Worm (Caenorhabditis elegans) whole organism, L2 larva: Measurements from ENCODE around the gene F38B7.11.

Source experiments
- C34F6.9 ChIP-seq: fragments of 150-350 bp; optimal IDR thresholded peaks from 2 replicates; lab custom pipeline; 2014; ENCODE audit warnings: missing biosample characterization, missing genetic modification characterization
- F13H6.1 ChIP-seq: sonication (generic microtip); optimal IDR thresholded peaks from 2 replicates; lab custom pipeline; 2016; ENCODE audit warnings: missing genetic modification characterization, missing compliant biosample characterization
- R02D3.7 ChIP-seq: fragments of 150-350 bp; optimal IDR thresholded peaks from 2 replicates; lab custom pipeline; 2014; ENCODE audit warnings: missing biosample characterization, missing genetic modification characterization
- alr-1 ChIP-seq: fragments of 150-350 bp; optimal IDR thresholded peaks from 2 replicates; lab custom pipeline; 2014; ENCODE audit warnings: missing biosample characterization, missing genetic modification characterization
- ama-1 ChIP-seq: fragments of 150-350 bp; optimal IDR thresholded peaks from 2 replicates; lab custom pipeline; 2018; ENCODE audit warnings: inconsistent platforms
- ceh-16 ChIP-seq: fragments of 150-350 bp; optimal IDR thresholded peaks from 2 replicates; lab custom pipeline; 2014; ENCODE audit warnings: missing biosample characterization, missing genetic modification characterization
- ceh-82 ChIP-seq: fragments of 150-350 bp; optimal IDR thresholded peaks from 2 replicates; lab custom pipeline; 2014; ENCODE audit warnings: missing biosample characterization, missing genetic modification characterization
- crh-2 ChIP-seq: sonication (generic microtip); optimal IDR thresholded peaks from 2 replicates; lab custom pipeline; 2017; ENCODE audit warnings: missing biosample characterization, missing genetic modification characterization
- dmd-4 ChIP-seq: sonication (generic microtip); optimal IDR thresholded peaks from 2 replicates; lab custom pipeline; 2017; ENCODE audit warnings: missing biosample characterization, missing genetic modification characterization
- egl-27 ChIP-seq: sonication (generic microtip); optimal IDR thresholded peaks from 3 replicates; lab custom pipeline; 2017; ENCODE audit warnings: missing biosample characterization, missing genetic modification reagents, missing genetic modification characterization
- elt-1 ChIP-seq: fragments of 150-350 bp; optimal IDR thresholded peaks from 2 replicates; lab custom pipeline; 2014; ENCODE audit warnings: missing biosample characterization, missing genetic modification characterization
- elt-3 ChIP-seq: sonication (generic microtip); optimal IDR thresholded peaks from 2 replicates; lab custom pipeline; 2017; ENCODE audit warnings: missing biosample characterization, missing genetic modification characterization
- fos-1 ChIP-seq: fragments of 150-350 bp; optimal IDR thresholded peaks from 2 replicates; lab custom pipeline; 2014; ENCODE audit warnings: missing biosample characterization, missing genetic modification characterization
- gmeb-1 ChIP-seq: fragments of 150-350 bp; optimal IDR thresholded peaks from 2 replicates; lab custom pipeline; 2014; ENCODE audit warnings: missing biosample characterization, missing genetic modification characterization
- lin-39 ChIP-seq: fragments of 150-350 bp; optimal IDR thresholded peaks from 2 replicates; lab custom pipeline; 2014; ENCODE audit warnings: missing biosample characterization, missing genetic modification reagents, missing genetic modification characterization
- lsy-2 ChIP-seq, 2 experiments: fragments of 150-350 bp in 1 of 2; sonication (generic microtip) in 1 of 2; optimal IDR thresholded peaks; 2 replicates each; lab custom pipeline; 2014 to 2017; ENCODE audit warnings: missing biosample characterization in 2 of 2, missing genetic modification characterization in 2 of 2
- mab-5 ChIP-seq: fragments of 150-350 bp; optimal IDR thresholded peaks from 2 replicates; lab custom pipeline; 2014; ENCODE audit warnings: missing biosample characterization, missing genetic modification characterization
- mbf-1 ChIP-seq: sonication (generic microtip); optimal IDR thresholded peaks from 2 replicates; lab custom pipeline; 2017; ENCODE audit warnings: missing biosample characterization, missing genetic modification characterization
- nhr-12 ChIP-seq: fragments of 150-350 bp; optimal IDR thresholded peaks from 2 replicates; lab custom pipeline; 2014; ENCODE audit warnings: missing biosample characterization, missing genetic modification characterization
- nhr-129 ChIP-seq: fragments of 150-350 bp; optimal IDR thresholded peaks from 2 replicates; lab custom pipeline; 2014; ENCODE audit warnings: missing biosample characterization, missing genetic modification characterization
- nhr-21 ChIP-seq: fragments of 150-350 bp; optimal IDR thresholded peaks from 2 replicates; lab custom pipeline; 2014; ENCODE audit warnings: missing biosample characterization, missing genetic modification characterization
- nhr-23 ChIP-seq: fragments of 150-350 bp; optimal IDR thresholded peaks from 2 replicates; lab custom pipeline; 2014; ENCODE audit warnings: missing biosample characterization, missing genetic modification reagents, missing genetic modification characterization
- nhr-237 ChIP-seq: fragments of 150-350 bp; optimal IDR thresholded peaks from 2 replicates; lab custom pipeline; 2014; ENCODE audit warnings: missing biosample characterization, missing genetic modification characterization
- nhr-6 ChIP-seq: fragments of 150-350 bp; optimal IDR thresholded peaks from 2 replicates; lab custom pipeline; 2014; ENCODE audit warnings: missing biosample characterization, missing genetic modification characterization
- nhr-77 ChIP-seq: fragments of 150-350 bp; optimal IDR thresholded peaks from 2 replicates; lab custom pipeline; 2014; ENCODE audit warnings: missing biosample characterization, missing genetic modification characterization
- peb-1 ChIP-seq: fragments of 150-350 bp; optimal IDR thresholded peaks from 2 replicates; lab custom pipeline; 2014; ENCODE audit warnings: missing biosample characterization, missing genetic modification characterization
- sem-4 ChIP-seq: fragments of 150-350 bp; optimal IDR thresholded peaks from 2 replicates; lab custom pipeline; 2014; ENCODE audit warnings: missing biosample characterization, missing genetic modification reagents, missing genetic modification characterization
- skn-1 ChIP-seq: sonication (generic microtip); optimal IDR thresholded peaks from 2 replicates; lab custom pipeline; 2017; ENCODE audit warnings: missing biosample characterization, missing genetic modification characterization
- sma-3 ChIP-seq: sonication (generic microtip); optimal IDR thresholded peaks from 2 replicates; lab custom pipeline; 2016; ENCODE audit warnings: missing genetic modification reagents, missing genetic modification characterization, missing compliant biosample characterization
- sma-9 ChIP-seq, 2 experiments: fragments of 150-350 bp in 1 of 2; sonication (generic microtip) in 1 of 2; optimal IDR thresholded peaks; 2 replicates each; lab custom pipeline; 2014 to 2016; ENCODE audit warnings: missing genetic modification characterization in 2 of 2, mild to moderate bottlenecking in 1 of 2, missing biosample characterization in 1 of 2, missing compliant biosample characterization in 1 of 2, missing genetic modification reagents in 1 of 2, moderate library complexity in 1 of 2
- snpc-4 ChIP-seq: fragments of 150-350 bp; optimal IDR thresholded peaks from 2 replicates; lab custom pipeline; 2014; ENCODE audit warnings: missing biosample characterization, missing genetic modification characterization
- unc-39 ChIP-seq: fragments of 150-350 bp; optimal IDR thresholded peaks from 2 replicates; lab custom pipeline; 2014; ENCODE audit warnings: missing biosample characterization, missing genetic modification characterization
- unc-62 ChIP-seq: fragments of 150-350 bp; optimal IDR thresholded peaks from 2 replicates; lab custom pipeline; 2014; ENCODE audit warnings: missing biosample characterization, missing genetic modification reagents, missing genetic modification characterization
- zag-1 ChIP-seq: fragments of 150-350 bp; optimal IDR thresholded peaks from 2 replicates; lab custom pipeline; 2014; ENCODE audit warnings: missing biosample characterization, missing genetic modification characterization
- ztf-1 ChIP-seq: fragments of 200-800 bp; sonication (Bioruptor generic); conservative IDR thresholded peaks from 2 replicates; pipeline ENCODE4 v1.3.6; 2022; ENCODE audit warnings: missing genetic modification characterization, missing compliant biosample characterization
- ztf-11 ChIP-seq: sonication (generic microtip); optimal IDR thresholded peaks from 2 replicates; lab custom pipeline; 2017; ENCODE audit warnings: missing biosample characterization, missing genetic modification characterization
- ztf-4 ChIP-seq: fragments of 150-350 bp; optimal IDR thresholded peaks from 2 replicates; lab custom pipeline; 2014; ENCODE audit warnings: missing biosample characterization, missing genetic modification characterization

The F38B7.11 gene

DNA sequence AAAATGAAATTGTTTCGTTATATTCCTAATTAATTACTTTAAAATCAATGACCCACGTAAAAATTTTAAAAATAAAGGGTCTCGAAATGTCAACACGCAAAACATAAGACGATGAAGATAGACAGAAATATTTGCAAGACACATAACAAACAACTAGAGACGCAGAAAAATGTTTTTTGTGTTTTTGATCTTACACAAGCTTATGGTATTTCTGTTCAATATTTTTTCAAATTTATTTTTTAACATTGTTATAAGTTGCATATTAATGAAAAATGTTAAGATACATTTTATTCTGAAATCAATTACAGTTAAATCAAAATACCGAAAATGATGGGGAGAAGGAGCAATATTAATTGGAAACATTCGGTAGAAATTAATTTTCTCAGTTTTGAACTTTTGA lies 33.5 kb upstream of the F38B7.11 start, which contains the start of gene C55A6.3:
TSS of gene C55A6.3 (minus strand) at position 101 of the 400 bp plus-strand sequence.
- TF ChIP-seq nhr-77 (tag; lab: Kevin White, UChicago) (no peak), crh-2 (tag; lab: Kevin White, UChicago) (no peak), C34F6.9 (tag; lab: Kevin White, UChicago) (no peak), R02D3.7 (no peak), ceh-82 (tag; lab: Kevin White, UChicago) (no peak), nhr-6 (tag; lab: Kevin White, UChicago) (no peak), mab-5 (tag; lab: Kevin White, UChicago) (no peak), F13H6.1 (tag; lab: Kevin White, UChicago) (no peak), nhr-237 (tag; lab: Kevin White, UChicago) (no peak), unc-62 (GFP tag; lab: Kevin White, UChicago) (no peak), egl-27 (no peak), peb-1 (tag; lab: Kevin White, UChicago) (no peak), ceh-16 (no peak), skn-1 (tag; lab: Kevin White, UChicago) (no peak), nhr-21 (tag; lab: Kevin White, UChicago) (no peak), lin-39 (tag; lab: Kevin White, UChicago) (no peak), nhr-23 (no peak)
- TF ChIP-seq, all 48 proteins: peak for 0

ce11 chrV:11514677-11515076 lies 32.2 kb upstream of the F38B7.11 start, which contains the start of gene C55A6.6:
TSS of gene C55A6.6 (minus strand) at chrV:11514737.
- TF ChIP-seq gmeb-1 (tag; lab: Kevin White, UChicago) (no peak), alr-1 (tag; lab: Kevin White, UChicago) (no peak), nhr-6 (tag; lab: Kevin White, UChicago) (no peak), ztf-11 (tag; lab: Kevin White, UChicago) (no peak), nhr-23 (no peak), mbf-1 (tag; lab: Kevin White, UChicago) (no peak), elt-3 (tag; lab: Kevin White, UChicago) (no peak), C34F6.9 (tag; lab: Kevin White, UChicago) (no peak), elt-1 (no peak), R02D3.7 (no peak), fos-1 (tag; lab: Kevin White, UChicago) (no peak), mab-5 (tag; lab: Kevin White, UChicago) (no peak), crh-2 (tag; lab: Kevin White, UChicago) (no peak), sma-9 (GFP tag; optimal IDR thresholded peaks at IDR 0.05; lab: Kevin White, UChicago) (no peak), sma-9 (tag; optimal IDR thresholded peaks at IDR 0.05; lab: Kevin White, UChicago) (no peak), nhr-129 (tag; lab: Kevin White, UChicago) (no peak), sma-3 (GFP tag; lab: Kevin White, UChicago) (no peak), nhr-77 (tag; lab: Kevin White, UChicago) (no peak), ceh-82 (tag; lab: Kevin White, UChicago) (no peak)
- TF ChIP-seq, all 48 proteins: peak for 0

- TF ChIP-seq nhr-129 (tag; lab: Kevin White, UChicago) = no peak
- TF ChIP-seq fos-1 (tag; lab: Kevin White, UChicago) = no peak
- TF ChIP-seq gmeb-1 (tag; lab: Kevin White, UChicago) = no peak
- no peak for TF ChIP-seq peb-1 (tag; lab: Kevin White, UChicago)
- no peak for TF ChIP-seq nhr-77 (tag; lab: Kevin White, UChicago)
- TF ChIP-seq crh-2 (tag; lab: Kevin White, UChicago) = no peak
- no peak for TF ChIP-seq nhr-12
- TF ChIP-seq alr-1 (tag; lab: Kevin White, UChicago) = no peak
- no peak for TF ChIP-seq nhr-23
- no peak for TF ChIP-seq ztf-4 (tag; lab: Kevin White, UChicago)
- TF ChIP-seq unc-39 (tag; lab: Kevin White, UChicago) = no peak
- no peak for TF ChIP-seq dmd-4 (tag; lab: Kevin White, UChicago)
- TF ChIP-seq C34F6.9 (tag; lab: Kevin White, UChicago) = no peak
- no peak for TF ChIP-seq ztf-1 (GFP tag; lab: Robert Waterston, UW)
- no peak for TF ChIP-seq nhr-21 (tag; lab: Kevin White, UChicago)
- TF ChIP-seq, all 48 proteins: peak for 0
These were observed 31.8 kb upstream of the F38B7.11 start for ce11 chrV:11515145-11515544.

DNA sequence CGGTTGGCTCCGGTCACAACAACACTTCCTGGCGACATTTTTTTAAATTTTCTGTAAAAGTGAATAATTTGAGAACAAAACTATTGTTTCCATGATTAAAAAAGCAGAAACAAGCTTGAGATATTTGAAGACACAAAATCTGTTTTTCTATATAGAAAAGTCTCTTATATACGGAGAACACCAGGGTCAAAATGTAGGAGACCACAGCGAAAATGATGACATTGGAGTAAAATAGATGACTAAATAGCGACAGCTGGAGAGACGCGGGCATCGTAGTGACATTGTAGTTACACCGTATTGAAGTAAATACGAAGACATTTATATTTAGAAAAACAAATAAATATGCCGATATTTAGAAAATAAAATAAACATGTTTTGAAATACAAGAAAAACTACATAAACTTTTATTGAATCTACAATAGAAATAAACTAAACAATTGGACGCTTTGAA lies 30.7 kb upstream of the F38B7.11 start, which contains the start of gene sdz-8:
TSS of gene sdz-8 (minus strand) at position 51 of the 451 bp plus-strand sequence.
- TF ChIP-seq mab-5 (tag; lab: Kevin White, UChicago) (no peak), nhr-21 (tag; lab: Kevin White, UChicago) (no peak), ama-1 (lab: Kevin White, UChicago) (no peak), lsy-2 (tag; optimal IDR thresholded peaks at IDR 0.05; lab: Kevin White, UChicago) (no peak), zag-1 (tag; lab: Kevin White, UChicago) (no peak), sma-9 (GFP tag; optimal IDR thresholded peaks at IDR 0.05; lab: Kevin White, UChicago) (no peak), sma-9 (tag; optimal IDR thresholded peaks at IDR 0.05; lab: Kevin White, UChicago) (no peak), ztf-11 (tag; lab: Kevin White, UChicago) (no peak), snpc-4 (tag; lab: Kevin White, UChicago) (no peak), sem-4 (tag; lab: Kevin White, UChicago) (no peak)
